Worm (Caenorhabditis elegans): ENCODE results near the gene col-36.

DNA sequence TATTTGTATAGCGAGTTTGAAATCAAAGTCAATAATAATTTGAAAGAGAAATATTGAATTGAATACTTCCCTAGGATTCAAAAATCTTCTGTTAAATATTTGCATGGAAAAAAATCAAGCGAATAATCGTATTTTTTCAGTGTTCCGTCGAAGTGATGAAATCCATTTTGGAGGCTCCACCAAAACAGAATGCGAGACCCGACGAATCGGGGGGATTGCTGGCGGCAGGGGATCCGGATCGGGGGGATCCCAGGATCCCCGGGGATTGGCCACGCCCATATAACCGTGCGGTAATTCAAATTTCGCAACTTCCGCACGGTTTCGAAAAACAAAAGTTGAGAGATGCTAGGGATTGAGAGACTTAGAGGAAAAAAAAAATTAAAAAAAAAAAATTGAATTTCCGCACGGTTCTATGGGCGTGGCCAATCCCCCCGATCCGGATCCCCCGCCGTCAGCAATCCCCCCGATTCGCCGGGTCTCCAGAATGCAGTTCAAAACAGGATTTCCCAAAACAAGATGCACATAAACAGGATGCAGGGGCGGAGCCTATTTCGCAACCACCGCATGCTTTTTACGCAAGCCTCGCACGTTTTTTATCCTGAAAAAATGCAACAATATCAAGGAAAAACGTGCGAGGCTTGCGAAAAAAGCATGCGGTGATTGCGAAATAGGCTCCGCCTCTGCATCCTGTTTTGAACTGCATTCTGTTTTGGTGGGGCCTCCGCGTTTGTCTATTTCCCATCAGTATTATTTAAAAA, 45.8 kb downstream of the col-36 start, which contains the start of gene F10E7.11:
- TF ChIP-seq unc-62 (GFP tag; optimal IDR thresholded peaks at IDR 0.05): no peak
- TF ChIP-seq zag-1 (tag; optimal IDR thresholded peaks at IDR 0.05): no peak
- no peak for TF ChIP-seq ceh-90 (tag; optimal IDR thresholded peaks at IDR 0.05)
- TF ChIP-seq lin-13 (GFP tag; optimal IDR thresholded peaks at IDR 0.05): no peak
- no peak for TF ChIP-seq fos-1 (tag; optimal IDR thresholded peaks at IDR 0.05)
- no peak for TF ChIP-seq aha-1 (tag; optimal IDR thresholded peaks at IDR 0.05)
